Fruit fly (Drosophila melanogaster) whole organism, prepupa: ENCODE measurements around the gene thw.

ENCODE experiments used
- Blimp-1 ChIP-seq: fragments of 200-800 bp; sonication (Bioruptor generic); optimal IDR thresholded peaks from 3 replicates; lab custom pipeline; 2017; ENCODE audit warnings: missing biosample characterization, missing genetic modification characterization, mild to moderate bottlenecking, moderate library complexity, missing genetic modification reagents
- CG11762 ChIP-seq: fragments of 200-800 bp; sonication (Bioruptor generic); optimal IDR thresholded peaks from 3 replicates; lab custom pipeline; 2016; ENCODE audit warnings: missing biosample characterization, missing genetic modification characterization; ENCODE audit not compliant: insufficient read depth
- CG11902 ChIP-seq: fragments of 200-800 bp; sonication (Bioruptor generic); optimal IDR thresholded peaks from 3 replicates; lab custom pipeline; 2016; ENCODE audit warnings: missing biosample characterization, missing genetic modification characterization
- CG31627 ChIP-seq: fragments of 200-800 bp; sonication (Bioruptor generic); optimal IDR thresholded peaks from 3 replicates; lab custom pipeline; 2016; ENCODE audit warnings: missing biosample characterization, missing genetic modification characterization
- CG34406 ChIP-seq: fragments of 200-800 bp; sonication (Bioruptor generic); optimal IDR thresholded peaks from 3 replicates; lab custom pipeline; 2016; ENCODE audit warnings: missing biosample characterization, missing genetic modification characterization
- CG3919 ChIP-seq: fragments of 200-800 bp; sonication (Bioruptor generic); optimal IDR thresholded peaks from 3 replicates; lab custom pipeline; 2016; ENCODE audit warnings: missing biosample characterization, missing genetic modification characterization
- CG4318 ChIP-seq: fragments of 200-800 bp; sonication (Bioruptor generic); optimal IDR thresholded peaks from 3 replicates; lab custom pipeline; 2017; ENCODE audit warnings: missing biosample characterization, mild to moderate bottlenecking, missing genetic modification characterization
- CG6276 ChIP-seq: fragments of 200-800 bp; sonication (Bioruptor generic); optimal IDR thresholded peaks from 2 replicates; lab custom pipeline; 2017; ENCODE audit warnings: missing biosample characterization, mild to moderate bottlenecking, missing genetic modification characterization
- CG7368 ChIP-seq: fragments of 200-800 bp; sonication (Bioruptor generic); optimal IDR thresholded peaks from 3 replicates; lab custom pipeline; 2016; ENCODE audit warnings: missing biosample characterization, missing genetic modification characterization
- CG8319 ChIP-seq: fragments of 200-800 bp; sonication (Bioruptor generic); optimal IDR thresholded peaks from 3 replicates; lab custom pipeline; 2016; ENCODE audit warnings: missing biosample characterization, missing genetic modification characterization
- CG8632 ChIP-seq: fragments of 200-800 bp; sonication (Bioruptor generic); optimal IDR thresholded peaks from 3 replicates; lab custom pipeline; 2016; ENCODE audit warnings: missing biosample characterization, missing genetic modification characterization
- Eip75B ChIP-seq: fragments of 200-800 bp; sonication (Bioruptor generic); optimal IDR thresholded peaks from 3 replicates; lab custom pipeline; 2016; ENCODE audit warnings: missing biosample characterization, missing genetic modification characterization
- Eip78C ChIP-seq: fragments of 200-800 bp; sonication (Bioruptor generic); peaks from one replicate; lab custom pipeline; 2016; ENCODE audit warnings: missing biosample characterization, missing genetic modification characterization
- Eip93F ChIP-seq: fragments of 200-800 bp; sonication (Bioruptor generic); optimal IDR thresholded peaks from 2 replicates; lab custom pipeline; 2016; ENCODE audit warnings: missing biosample characterization, mild to moderate bottlenecking, missing genetic modification characterization
- Ets21C ChIP-seq: fragments of 200-800 bp; sonication (Bioruptor generic); optimal IDR thresholded peaks from 3 replicates; lab custom pipeline; 2016; ENCODE audit warnings: missing biosample characterization, missing genetic modification characterization
- Hr4 ChIP-seq: fragments of 200-800 bp; sonication (Bioruptor generic); optimal IDR thresholded peaks from 3 replicates; lab custom pipeline; 2016; ENCODE audit warnings: missing biosample characterization, missing genetic modification characterization
- Met ChIP-seq: fragments of 200-800 bp; sonication (Bioruptor generic); optimal IDR thresholded peaks from 3 replicates; lab custom pipeline; 2016; ENCODE audit warnings: missing biosample characterization, missing genetic modification characterization
- Smox ChIP-seq: fragments of 200-800 bp; sonication (Bioruptor generic); optimal IDR thresholded peaks from 3 replicates; lab custom pipeline; 2016; ENCODE audit warnings: missing biosample characterization, missing genetic modification characterization
- achi ChIP-seq: fragments of 200-800 bp; sonication (Bioruptor generic); optimal IDR thresholded peaks from 3 replicates; lab custom pipeline; 2016; ENCODE audit warnings: missing biosample characterization, missing genetic modification characterization
- acj6 ChIP-seq: fragments of 200-800 bp; sonication (Bioruptor generic); optimal IDR thresholded peaks from 3 replicates; lab custom pipeline; 2016; ENCODE audit warnings: missing biosample characterization, missing genetic modification characterization
- cyc ChIP-seq: fragments of 200-800 bp; sonication (Bioruptor generic); optimal IDR thresholded peaks from 3 replicates; lab custom pipeline; 2016; ENCODE audit warnings: missing biosample characterization, missing genetic modification characterization
- dsx ChIP-seq: fragments of 200-800 bp; optimal IDR thresholded peaks from 3 replicates; lab custom pipeline; 2019; ENCODE audit warnings: missing biosample characterization, mild to moderate bottlenecking, missing genetic modification characterization, moderate library complexity; ENCODE audit not compliant: poor library complexity, severe bottlenecking
- eg ChIP-seq: fragments of 200-800 bp; sonication (Bioruptor generic); IDR thresholded peaks from 3 replicates; pipeline ENCODE4 v1.3.6; 2022; ENCODE audit warnings: missing biosample characterization, missing genetic modification characterization
- fd59A ChIP-seq: fragments of 200-800 bp; sonication (Bioruptor generic); optimal IDR thresholded peaks from 2 replicates; lab custom pipeline; 2017; ENCODE audit warnings: missing biosample characterization, mild to moderate bottlenecking, missing genetic modification characterization, missing genetic modification reagents
- fd85E ChIP-seq: fragments of 200-800 bp; sonication (Bioruptor generic); optimal IDR thresholded peaks from 3 replicates; lab custom pipeline; 2016; ENCODE audit warnings: missing biosample characterization, missing genetic modification characterization
- lz ChIP-seq: fragments of 200-800 bp; sonication (Bioruptor generic); optimal IDR thresholded peaks from 3 replicates; lab custom pipeline; 2016; ENCODE audit warnings: missing biosample characterization, missing genetic modification characterization
- pdm3 ChIP-seq: fragments of 200-800 bp; sonication (Bioruptor generic); optimal IDR thresholded peaks from 3 replicates; lab custom pipeline; 2016; ENCODE audit warnings: missing biosample characterization, missing genetic modification characterization
- spab ChIP-seq: fragments of 200-800 bp; sonication (Bioruptor generic); optimal IDR thresholded peaks from 2 replicates; lab custom pipeline; 2017; ENCODE audit warnings: missing biosample characterization, mild to moderate bottlenecking, missing genetic modification characterization, missing genetic modification reagents
- svp ChIP-seq: fragments of 200-800 bp; sonication (Bioruptor generic); peaks from one replicate; lab custom pipeline; 2016; ENCODE audit warnings: missing biosample characterization, missing genetic modification characterization
- topi ChIP-seq: fragments of 200-800 bp; sonication (Bioruptor generic); optimal IDR thresholded peaks from 3 replicates; lab custom pipeline; 2016; ENCODE audit warnings: missing biosample characterization, missing genetic modification characterization
- vri ChIP-seq: fragments of 200-800 bp; sonication (Bioruptor generic); optimal IDR thresholded peaks from 3 replicates; lab custom pipeline; 2016; ENCODE audit warnings: missing biosample characterization, mild to moderate bottlenecking, missing genetic modification characterization

thw gene

dm6 chr3R:7187093-7187912, 36.9 kb upstream of the thw start (continued):
- TF ChIP-seq cyc (GFP tag; lab: Kevin White, UChicago) (peak; percentile 10), eg (GFP tag; lab: Robert Waterston, UW) (no peak), pdm3 (GFP tag; lab: Kevin White, UChicago) (peak; percentile 45), Hr4 (GFP tag; lab: Kevin White, UChicago) (peak; percentile 60), CG8319 (GFP tag; lab: Kevin White, UChicago) (peak; percentile 10), fd85E (no peak), Smox (GFP tag; lab: Kevin White, UChicago) (no peak), Met (GFP tag; lab: Kevin White, UChicago) (no peak), Eip78C (GFP tag; lab: Kevin White, UChicago) (peak; percentile 77), vri (GFP tag; lab: Kevin White, UChicago) (no peak), CG34406 (GFP tag; lab: Kevin White, UChicago) (no peak), CG11762 (GFP tag; lab: Kevin White, UChicago) (no peak), acj6 (GFP tag; lab: Kevin White, UChicago) (peak; percentile 46), Eip75B (peak; percentile 48), CG6276 (GFP tag; lab: Kevin White, UChicago) (peak; percentile 36), spab (GFP tag; lab: Kevin White, UChicago) (peak; percentile 5), svp (peak; percentile 75), Blimp-1 (GFP tag; lab: Kevin White, UChicago) (no peak)

dm6 chr3R:7187989-7188388, 36.2 kb upstream of the thw start:
- peak; percentile 88 for TF ChIP-seq vri (GFP tag; lab: Kevin White, UChicago)
- no peak for TF ChIP-seq Ets21C
- no peak for TF ChIP-seq CG8632 (GFP tag; lab: Kevin White, UChicago)

- TF ChIP-seq CG6276 (GFP tag; lab: Kevin White, UChicago) (no peak), topi (GFP tag; lab: Kevin White, UChicago) (peak; percentile 6), svp (peak; percentile 67)
- TF ChIP-seq, all 60 proteins: peak for 2
These were observed 35.5 kb upstream of the thw start for dm6 chr3R:7188697-7189096.

DNA sequence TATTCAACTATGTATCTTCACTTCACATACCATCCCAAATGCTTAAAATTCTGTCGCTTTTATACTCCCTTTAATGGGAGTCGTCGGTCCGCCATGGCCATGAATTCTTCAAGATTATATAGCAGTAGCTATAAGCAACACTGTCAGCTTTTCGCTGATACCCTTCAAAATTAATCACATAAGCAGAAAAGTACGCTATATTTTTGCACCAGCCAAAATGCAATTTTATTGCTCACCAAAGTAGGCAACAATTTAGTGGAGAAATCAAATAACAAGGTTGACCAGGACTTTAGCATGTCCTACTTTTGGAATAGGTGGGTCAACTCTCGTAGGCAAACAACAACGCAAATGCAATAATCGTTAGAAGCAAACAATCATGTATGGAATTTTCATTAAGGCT, 24.4 kb upstream of the thw start:
- TF ChIP-seq eg (GFP tag; lab: Robert Waterston, UW) (no peak), CG34406 (GFP tag; lab: Kevin White, UChicago) (no peak), dsx (GFP tag; lab: Kevin White, UChicago) (no peak), lz (GFP tag; lab: Kevin White, UChicago) (no peak), CG3919 (GFP tag; lab: Kevin White, UChicago) (no peak), pdm3 (GFP tag; lab: Kevin White, UChicago) (no peak), achi (GFP tag; lab: Kevin White, UChicago) (no peak), Eip93F (no peak), acj6 (GFP tag; lab: Kevin White, UChicago) (no peak), fd59A (GFP tag; lab: Kevin White, UChicago) (no peak), CG11902 (GFP tag; lab: Kevin White, UChicago) (no peak), Met (GFP tag; lab: Kevin White, UChicago) (no peak), CG8632 (GFP tag; lab: Kevin White, UChicago) (no peak), CG31627 (GFP tag; lab: Kevin White, UChicago) (no peak), CG7368 (GFP tag; lab: Kevin White, UChicago) (no peak), Eip75B (no peak), CG11762 (GFP tag; lab: Kevin White, UChicago) (no peak), CG4318 (GFP tag; lab: Kevin White, UChicago) (no peak), spab (GFP tag; lab: Kevin White, UChicago) (no peak), CG8319 (GFP tag; lab: Kevin White, UChicago) (no peak)
